Worm (Caenorhabditis elegans) whole organism, L1 larva: ENCODE data around the gene xbx-9.

Source experiments
- aly-2 ChIP-seq: fragments of 150-350 bp; optimal IDR thresholded peaks from 2 replicates; lab custom pipeline; 2014; ENCODE audit warnings: missing biosample characterization, missing genetic modification characterization
- ceh-8 ChIP-seq: fragments of 200-800 bp; sonication (Bioruptor generic); optimal IDR thresholded peaks from 2 replicates; lab custom pipeline; 2018; ENCODE audit warnings: mild to moderate bottlenecking, missing genetic modification characterization, moderate library complexity, missing compliant biosample characterization
- ceh-82 ChIP-seq, 3 experiments: fragments of 150-350 bp in 1 of 3; sonication (generic microtip) in 2 of 3; optimal IDR thresholded peaks; 2 replicates each; lab custom pipeline; 2014 to 2017; ENCODE audit warnings: missing biosample characterization in 3 of 3, missing genetic modification characterization in 3 of 3
- ceh-88 ChIP-seq: fragments of 200-800 bp; sonication (Bioruptor generic); IDR thresholded peaks from 2 replicates; pipeline ENCODE4 v1.3.6; 2022; ENCODE audit warnings: missing genetic modification characterization, missing compliant biosample characterization
- lin-15B ChIP-seq: fragments of 150-350 bp; sonication (generic microtip); optimal IDR thresholded peaks from 3 replicates; lab custom pipeline; 2014; ENCODE audit warnings: missing biosample characterization, missing genetic modification characterization
- lin-39 ChIP-seq: fragments of 150-350 bp; optimal IDR thresholded peaks from 2 replicates; lab custom pipeline; 2014; ENCODE audit warnings: missing biosample characterization, missing genetic modification reagents, missing genetic modification characterization
- lsy-2 ChIP-seq, 2 experiments: fragments of 150-350 bp; optimal IDR thresholded peaks; 2 replicates each; lab custom pipeline; 2014; ENCODE audit warnings: missing biosample characterization in 2 of 2, missing genetic modification characterization in 2 of 2
- nhr-28 ChIP-seq: fragments of 150-350 bp; optimal IDR thresholded peaks from 2 replicates; lab custom pipeline; 2014; ENCODE audit warnings: missing biosample characterization, missing genetic modification characterization
- rnt-1 ChIP-seq: sonication (generic microtip); optimal IDR thresholded peaks from 2 replicates; lab custom pipeline; 2016; ENCODE audit warnings: mild to moderate bottlenecking, missing genetic modification characterization, moderate library complexity, missing compliant biosample characterization
- zag-1 ChIP-seq: fragments of 150-350 bp; optimal IDR thresholded peaks from 2 replicates; lab custom pipeline; 2014; ENCODE audit warnings: missing biosample characterization, missing genetic modification characterization

ce11 chrV:12732734-12733133, 1.3 kb upstream of the xbx-9 start:
- TF ChIP-seq zag-1 (tag; lab: Kevin White, UChicago) = no peak
- no peak for TF ChIP-seq rnt-1 (tag; lab: Kevin White, UChicago)
- TF ChIP-seq ceh-82 (tag; optimal IDR thresholded peaks at IDR 0.05; lab: Kevin White, UChicago) = no peak
- TF ChIP-seq lsy-2 (tag; optimal IDR thresholded peaks at IDR 0.05; lab: Kevin White, UChicago) = no peak
- no peak for TF ChIP-seq aly-2 (tag; lab: Kevin White, UChicago)
- TF ChIP-seq nhr-28 = no peak
- no peak for TF ChIP-seq lin-39 (tag; lab: Kevin White, UChicago)
- no peak for TF ChIP-seq lin-15B (tag; lab: Kevin White, UChicago)
- TF ChIP-seq ceh-88 (GFP tag; lab: Robert Waterston, UW) = no peak
- TF ChIP-seq ceh-8 (GFP tag; lab: Kevin White, UChicago) = no peak
